Worm (Caenorhabditis elegans) whole organism, midembryonic: ENCODE results near the gene B0524.2.

Experiments used
- T22C8.4 ChIP-seq: fragments of 200-800 bp; sonication (Bioruptor generic); IDR thresholded peaks from 2 replicates; pipeline ENCODE4 v1.3.6; 2022; ENCODE audit warnings: missing genetic modification characterization, missing compliant biosample characterization
- cog-1 ChIP-seq: sonication (generic microtip); optimal IDR thresholded peaks from 2 replicates; lab custom pipeline; 2016; ENCODE audit warnings: missing genetic modification characterization, missing compliant biosample characterization
- flt-1 ChIP-seq: fragments of 200-800 bp; sonication (Bioruptor generic); IDR thresholded peaks from 2 replicates; pipeline ENCODE4 v1.3.6; 2022; ENCODE audit warnings: missing genetic modification characterization, missing compliant biosample characterization
- klf-2 ChIP-seq: fragments of 200-800 bp; sonication (Bioruptor generic); conservative IDR thresholded peaks from 2 replicates; pipeline ENCODE4 v1.3.6; 2022; ENCODE audit warnings: missing genetic modification reagents, missing genetic modification characterization, missing compliant biosample characterization
- med-1 ChIP-seq: sonication (generic microtip); optimal IDR thresholded peaks from 2 replicates; lab custom pipeline; 2017; ENCODE audit warnings: missing genetic modification characterization, mild to moderate bottlenecking, missing compliant biosample characterization, antibody characterized with exemption, missing genetic modification reagents; ENCODE audit not compliant: insufficient read depth
- ref-1 ChIP-seq: fragments of 200-800 bp; sonication (Bioruptor generic); conservative IDR thresholded peaks from 2 replicates; pipeline ENCODE4 v1.3.6; 2022; ENCODE audit warnings: missing genetic modification reagents, missing genetic modification characterization, missing compliant biosample characterization
- tab-1 ChIP-seq: fragments of 200-800 bp; sonication (Bioruptor generic); IDR thresholded peaks from 2 replicates; pipeline ENCODE4 v1.3.6; 2022; ENCODE audit warnings: missing genetic modification characterization, missing compliant biosample characterization
- ztf-23 ChIP-seq: fragments of 200-800 bp; sonication (Bioruptor generic); IDR thresholded peaks from 2 replicates; pipeline ENCODE4 v1.3.6; 2022; ENCODE audit warnings: missing genetic modification reagents, missing genetic modification characterization, missing compliant biosample characterization
- ztf-29 ChIP-seq: fragments of 200-800 bp; sonication (Bioruptor generic); IDR thresholded peaks from 2 replicates; pipeline ENCODE4 v1.3.6; 2022; ENCODE audit warnings: missing genetic modification reagents, missing genetic modification characterization, missing compliant biosample characterization

B0524.2 gene

ce11 chrIII:1939625-1939988 is 45.8 kb downstream of the B0524.2 start:
- TF ChIP-seq klf-2 (GFP tag; lab: Robert Waterston, UW) (no peak), med-1 (GFP tag; lab: Kevin White, UChicago) (no peak), cog-1 (tag; lab: Kevin White, UChicago) (no peak), T22C8.4 (GFP tag; lab: Robert Waterston, UW) (no peak), ztf-29 (no peak), ztf-23 (GFP tag; lab: Robert Waterston, UW) (no peak), flt-1 (GFP tag; lab: Robert Waterston, UW) (no peak), tab-1 (GFP tag; lab: Robert Waterston, UW) (no peak), ref-1 (GFP tag; lab: Robert Waterston, UW) (no peak)

DNA sequence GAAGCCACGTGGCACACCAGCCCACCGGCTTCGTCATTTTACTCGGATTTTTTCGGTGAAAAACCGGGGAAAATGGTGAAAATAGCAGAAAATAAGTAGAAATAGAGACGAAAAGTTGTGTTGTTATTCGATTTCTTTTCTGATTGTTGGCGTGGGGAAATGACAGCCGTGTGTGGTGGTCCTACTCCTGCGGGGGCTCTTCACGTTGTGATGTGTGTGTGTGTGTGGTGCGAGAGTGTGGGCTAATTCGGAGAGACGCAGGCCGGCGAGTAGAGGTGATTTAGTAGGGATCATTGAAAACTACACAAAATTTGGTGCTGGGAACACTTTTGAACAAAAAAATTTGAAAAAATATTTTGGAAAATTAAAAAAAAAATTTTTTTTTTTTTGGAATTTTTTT is 49.6 kb downstream of the B0524.2 start, which contains the start of gene F53A3.1:
F53A3.1 (minus strand) TSS at position 150 of the 400 bp plus-strand sequence.
- no peak for TF ChIP-seq flt-1 (GFP tag; lab: Robert Waterston, UW)
- TF ChIP-seq T22C8.4 (GFP tag; lab: Robert Waterston, UW), result no peak
- no peak for TF ChIP-seq med-1 (GFP tag; lab: Kevin White, UChicago)
- no peak for TF ChIP-seq ztf-23 (GFP tag; lab: Robert Waterston, UW)
- no peak for TF ChIP-seq cog-1 (tag; lab: Kevin White, UChicago)
- TF ChIP-seq ref-1 (GFP tag; lab: Robert Waterston, UW), result no peak
- no peak for TF ChIP-seq ztf-29
- TF ChIP-seq tab-1 (GFP tag; lab: Robert Waterston, UW), result no peak

ce11 chrIII:1947851-1948250 is 54.0 kb downstream of the B0524.2 start:
- no peak for TF ChIP-seq ref-1 (GFP tag; lab: Robert Waterston, UW)
- TF ChIP-seq klf-2 (GFP tag; lab: Robert Waterston, UW), result no peak
- no peak for TF ChIP-seq flt-1 (GFP tag; lab: Robert Waterston, UW)
- TF ChIP-seq tab-1 (GFP tag; lab: Robert Waterston, UW), result no peak
- TF ChIP-seq T22C8.4 (GFP tag; lab: Robert Waterston, UW), result no peak
- no peak for TF ChIP-seq ztf-23 (GFP tag; lab: Robert Waterston, UW)
- no peak for TF ChIP-seq cog-1 (tag; lab: Kevin White, UChicago)
- no peak for TF ChIP-seq ztf-29
- TF ChIP-seq med-1 (GFP tag; lab: Kevin White, UChicago), result no peak

ce11 chrIII:1949362-1949761 is 55.5 kb downstream of the B0524.2 start:
- TF ChIP-seq cog-1 (tag; lab: Kevin White, UChicago) (no peak), ztf-29 (no peak), klf-2 (GFP tag; lab: Robert Waterston, UW) (no peak), flt-1 (GFP tag; lab: Robert Waterston, UW) (no peak), ref-1 (GFP tag; lab: Robert Waterston, UW) (no peak)
